Worm (Caenorhabditis elegans) whole organism, L4/young adult: ENCODE results near the gene cct-3.

ENCODE experiments used
- W03F9.2 ChIP-seq: fragments of 150-350 bp; optimal IDR thresholded peaks from 2 replicates; lab custom pipeline; 2014; ENCODE audit warnings: missing biosample characterization, missing genetic modification characterization
- dao-5 ChIP-seq: sonication (generic microtip); optimal IDR thresholded peaks from 2 replicates; lab custom pipeline; 2016; ENCODE audit warnings: missing genotype, missing genetic modification characterization, moderate library complexity, missing compliant biosample characterization
- him-1 ChIP-seq: sonication (generic microtip); optimal IDR thresholded peaks from 2 replicates; lab custom pipeline; 2016; ENCODE audit warnings: missing genotype, missing genetic modification reagents, missing genetic modification characterization, missing compliant biosample characterization

- TF ChIP-seq dao-5 (tag; lab: Kevin White, UChicago): no peak
- no peak for TF ChIP-seq him-1
- no peak for TF ChIP-seq W03F9.2 (tag; lab: Kevin White, UChicago)
These were observed 17.8 kb upstream of the cct-3 start for ce11 chrII:2215512-2215911.
